Fruit fly (Drosophila melanogaster) whole organism, embryonic: Measurements from ENCODE around the gene Smox.
A peak's percentile ranks its signal among the peaks of the same experiment; 100 is the strongest.

Experiments used
- Aef1 ChIP-seq: fragments of 200-800 bp; sonication (Bioruptor generic); IDR thresholded peaks from 3 replicates; pipeline ENCODE4 v1.3.6; 2022; ENCODE audit warnings: missing biosample characterization, missing genetic modification characterization
- CG10209 ChIP-seq: fragments of 200-800 bp; sonication (Bioruptor generic); optimal IDR thresholded peaks from 3 replicates; lab custom pipeline; 2017; ENCODE audit warnings: missing biosample characterization, mild to moderate bottlenecking, missing genetic modification characterization, missing genetic modification reagents
- CG10959 ChIP-seq: fragments of 200-800 bp; sonication (Bioruptor generic); IDR thresholded peaks from 2 replicates; pipeline ENCODE4 v1.3.6; 2022; ENCODE audit warnings: missing biosample characterization, missing genetic modification characterization
- CG11723 ChIP-seq: fragments of 200-800 bp; sonication (Bioruptor generic); optimal IDR thresholded peaks from 2 replicates; lab custom pipeline; 2017; ENCODE audit warnings: missing biosample characterization, mild to moderate bottlenecking, missing genetic modification characterization
- CG12659 ChIP-seq: fragments of 200-800 bp; sonication (Bioruptor generic); optimal IDR thresholded peaks from 3 replicates; lab custom pipeline; 2017; ENCODE audit warnings: mild to moderate bottlenecking, missing biosample characterization, missing genetic modification reagents, missing genetic modification characterization
- CG14441 ChIP-seq: fragments of 200-800 bp; sonication (Bioruptor generic); IDR thresholded peaks from 2 replicates; pipeline ENCODE4 v1.3.6; 2022; ENCODE audit warnings: missing biosample characterization, missing genetic modification characterization
- CG17385 ChIP-seq: fragments of 200-800 bp; sonication (Bioruptor generic); optimal IDR thresholded peaks from 3 replicates; lab custom pipeline; 2018; ENCODE audit warnings: missing biosample characterization, mild to moderate bottlenecking, missing genetic modification characterization
- CG17802 ChIP-seq: fragments of 200-800 bp; sonication (Bioruptor generic); optimal IDR thresholded peaks from 2 replicates; lab custom pipeline; 2018; ENCODE audit warnings: missing biosample characterization, mild to moderate bottlenecking, missing genetic modification characterization, moderate library complexity
- CG2199 ChIP-seq: fragments of 200-800 bp; sonication (Bioruptor generic); IDR thresholded peaks from 3 replicates; pipeline ENCODE4 v1.3.6; 2022; ENCODE audit warnings: missing biosample characterization, missing genetic modification characterization
- CG2875 ChIP-seq: fragments of 200-800 bp; sonication (Bioruptor generic); optimal IDR thresholded peaks from 2 replicates; lab custom pipeline; 2017; ENCODE audit warnings: missing biosample characterization, mild to moderate bottlenecking, missing genetic modification characterization, missing genetic modification reagents
- CG30431 ChIP-seq: fragments of 200-800 bp; sonication (Bioruptor generic); optimal IDR thresholded peaks from 2 replicates; lab custom pipeline; 2017; ENCODE audit warnings: missing biosample characterization, missing genetic modification characterization
- CG31441 ChIP-seq: fragments of 200-800 bp; sonication (Bioruptor generic); IDR thresholded peaks from 2 replicates; pipeline ENCODE4 v1.3.6; 2022; ENCODE audit warnings: missing biosample characterization, missing genetic modification characterization
- CG3726 ChIP-seq: fragments of 200-800 bp; sonication (Bioruptor generic); IDR thresholded peaks from 3 replicates; pipeline ENCODE4, ENCODE4 v1.3.6; 2022; ENCODE audit warnings: missing biosample characterization, missing genetic modification characterization
- CG4730 ChIP-seq: fragments of 200-800 bp; sonication (Bioruptor generic); IDR thresholded peaks from 2 replicates; pipeline ENCODE4 v1.3.6; 2022; ENCODE audit warnings: missing biosample characterization, missing genetic modification characterization
- CG6813 ChIP-seq: fragments of 200-800 bp; sonication (Bioruptor generic); optimal IDR thresholded peaks from 2 replicates; lab custom pipeline; 2017; ENCODE audit warnings: missing biosample characterization, missing genetic modification characterization, mild to moderate bottlenecking, moderate library complexity, missing genetic modification reagents
- CG8290 ChIP-seq, 3 experiments: fragments of 200-800 bp; sonication (Bioruptor generic); optimal IDR thresholded peaks; 2 replicates each; lab custom pipeline; 2016 to 2019; ENCODE audit warnings: missing biosample characterization in 3 of 3, missing genetic modification characterization in 3 of 3, mild to moderate bottlenecking in 2 of 3, moderate library complexity in 1 of 3
- CG8388 ChIP-seq: fragments of 200-800 bp; sonication (Bioruptor generic); optimal IDR thresholded peaks from 2 replicates; lab custom pipeline; 2019; ENCODE audit warnings: missing biosample characterization, mild to moderate bottlenecking, missing genetic modification characterization, moderate library complexity
- CG8924 ChIP-seq: fragments of 200-800 bp; optimal IDR thresholded peaks from 3 replicates; lab custom pipeline; 2019; ENCODE audit warnings: missing biosample characterization, mild to moderate bottlenecking, missing genetic modification characterization, moderate library complexity
- Hsf ChIP-seq: fragments of 200-800 bp; sonication (Bioruptor generic); optimal IDR thresholded peaks from 3 replicates; lab custom pipeline; 2016; ENCODE audit warnings: missing biosample characterization, missing genetic modification characterization
- MBD-R2 ChIP-seq: fragments of 200-800 bp; sonication (Bioruptor generic); IDR thresholded peaks from 2 replicates; pipeline ENCODE4 v1.3.6; 2022; ENCODE audit warnings: missing biosample characterization, missing genetic modification characterization
- Mad ChIP-seq: fragments of 200-800 bp; sonication (Bioruptor generic); optimal IDR thresholded peaks from 2 replicates; lab custom pipeline; 2016; ENCODE audit warnings: missing biosample characterization, missing genetic modification characterization
- NFAT ChIP-seq: fragments of 200-800 bp; sonication (Bioruptor generic); IDR thresholded peaks from 2 replicates; pipeline ENCODE4 v1.3.6; 2022; ENCODE audit warnings: missing biosample characterization, missing genetic modification characterization
- Pdp1 ChIP-seq, 2 experiments: fragments of 200-800 bp; sonication (Bioruptor generic); optimal IDR thresholded peaks; 3 replicates each; lab custom pipeline; 2016; ENCODE audit warnings: missing biosample characterization in 2 of 2, missing genetic modification characterization in 2 of 2, mild to moderate bottlenecking in 1 of 2, moderate library complexity in 1 of 2
- Rx ChIP-seq: fragments of 200-800 bp; sonication (Bioruptor generic); IDR thresholded peaks from 2 replicates; pipeline ENCODE4 v1.3.6; 2022; ENCODE audit warnings: missing biosample characterization, missing genetic modification characterization
- Sox100B ChIP-seq: fragments of 200-800 bp; sonication (Bioruptor generic); optimal IDR thresholded peaks from 3 replicates; lab custom pipeline; 2018; ENCODE audit warnings: missing biosample characterization, mild to moderate bottlenecking, missing genetic modification characterization
- ac ChIP-seq: fragments of 200-800 bp; sonication (Bioruptor generic); optimal IDR thresholded peaks from 3 replicates; lab custom pipeline; 2017; ENCODE audit warnings: missing biosample characterization, mild to moderate bottlenecking, missing genetic modification characterization
- al ChIP-seq: fragments of 200-800 bp; sonication (Bioruptor generic); IDR thresholded peaks from 2 replicates; pipeline ENCODE4 v1.3.6; 2022; ENCODE audit warnings: missing biosample characterization, missing genetic modification characterization
- chif ChIP-seq, 2 experiments: fragments of 200-800 bp; sonication (Bioruptor generic); optimal IDR thresholded peaks; 3 replicates each; lab custom pipeline; 2016; ENCODE audit warnings: missing biosample characterization in 2 of 2, missing genetic modification characterization in 2 of 2
- gcm2 ChIP-seq: fragments of 200-800 bp; sonication (Bioruptor generic); optimal IDR thresholded peaks from 2 replicates; lab custom pipeline; 2016; ENCODE audit warnings: missing biosample characterization, missing genetic modification characterization
- grn ChIP-seq: fragments of 200-800 bp; sonication (Bioruptor generic); optimal IDR thresholded peaks from 3 replicates; lab custom pipeline; 2017; ENCODE audit warnings: missing biosample characterization, missing genetic modification characterization
- jing ChIP-seq: fragments of 200-800 bp; sonication (Bioruptor generic); optimal IDR thresholded peaks from 2 replicates; lab custom pipeline; 2018; ENCODE audit warnings: missing biosample characterization, mild to moderate bottlenecking, missing genetic modification characterization
- knrl ChIP-seq: fragments of 200-800 bp; sonication (Bioruptor generic); IDR thresholded peaks from 3 replicates; pipeline ENCODE4 v1.3.6; 2022; ENCODE audit warnings: missing biosample characterization, missing genetic modification characterization; ENCODE audit not compliant: partially characterized antibody
- lmd ChIP-seq: fragments of 200-800 bp; sonication (Bioruptor generic); IDR thresholded peaks from 2 replicates; pipeline ENCODE4 v1.3.6; 2022; ENCODE audit warnings: missing biosample characterization, missing genetic modification characterization
- luna ChIP-seq: fragments of 200-800 bp; sonication (Bioruptor generic); optimal IDR thresholded peaks from 2 replicates; lab custom pipeline; 2016; ENCODE audit warnings: missing biosample characterization, missing genetic modification characterization
- pb ChIP-seq: fragments of 200-800 bp; sonication (Bioruptor generic); optimal IDR thresholded peaks from 3 replicates; lab custom pipeline; 2016; ENCODE audit warnings: missing biosample characterization, missing genetic modification characterization
- pum ChIP-seq: fragments of 200-800 bp; sonication (Bioruptor generic); optimal IDR thresholded peaks from 2 replicates; lab custom pipeline; 2016; ENCODE audit warnings: missing biosample characterization, missing genetic modification characterization
- pzg ChIP-seq: fragments of 200-800 bp; sonication (Bioruptor generic); optimal IDR thresholded peaks from 3 replicates; lab custom pipeline; 2018; ENCODE audit warnings: missing biosample characterization, mild to moderate bottlenecking, missing genetic modification characterization, moderate library complexity
- sqz ChIP-seq: fragments of 200-800 bp; sonication (Bioruptor generic); optimal IDR thresholded peaks from 3 replicates; lab custom pipeline; 2018; ENCODE audit warnings: missing biosample characterization, mild to moderate bottlenecking, missing genetic modification characterization
- tio ChIP-seq: fragments of 200-800 bp; sonication (Bioruptor generic); optimal IDR thresholded peaks from 2 replicates; lab custom pipeline; 2017; ENCODE audit warnings: missing biosample characterization, missing genetic modification characterization, inconsistent platforms
- tna ChIP-seq: fragments of 200-800 bp; sonication (Bioruptor generic); IDR thresholded peaks from 2 replicates; pipeline ENCODE4 v1.3.6; 2022; ENCODE audit warnings: missing biosample characterization, missing genetic modification characterization; ENCODE audit not compliant: partially characterized antibody
- vvl ChIP-seq: fragments of 200-800 bp; sonication (Bioruptor generic); IDR thresholded peaks from 2 replicates; pipeline ENCODE4 v1.3.6; 2022; ENCODE audit warnings: missing biosample characterization, missing genetic modification characterization
- wek ChIP-seq: fragments of 200-800 bp; sonication (Bioruptor generic); optimal IDR thresholded peaks from 3 replicates; lab custom pipeline; 2018; ENCODE audit warnings: missing biosample characterization, mild to moderate bottlenecking, missing genetic modification characterization, moderate library complexity

Smox gene

DNA sequence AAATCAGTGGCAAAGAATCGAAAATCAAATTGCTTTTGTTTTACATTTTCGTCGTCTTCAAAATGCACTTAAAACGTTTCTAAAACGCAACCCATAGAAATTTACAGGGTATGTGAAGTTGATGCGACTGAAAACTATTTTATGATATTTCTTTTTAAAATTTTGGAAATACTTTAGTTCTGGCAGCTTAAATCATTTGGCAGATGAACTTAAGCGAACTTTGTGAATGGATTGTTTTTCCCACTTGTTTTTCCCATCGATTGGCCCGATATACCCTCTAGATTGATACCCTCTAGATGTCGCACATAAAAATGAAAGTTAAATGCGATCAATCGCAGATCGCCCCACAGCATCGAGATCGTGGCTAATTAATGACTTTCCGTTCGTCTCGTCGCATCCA lies 15.9 kb downstream of the Smox start (continued):
- TF ChIP-seq gcm2 (GFP tag; lab: Kevin White, UChicago) (no peak), CG17802 (tag; lab: Kevin White, UChicago) (peak; percentile 28), Rx (peak; percentile 59; the same call in 1 of the 2 replicates), ac (GFP tag; lab: Kevin White, UChicago) (no peak), CG12659 (peak; percentile 11), knrl (GFP tag; lab: Robert Waterston, UW) (no peak), CG8290 (GFP tag; optimal IDR thresholded peaks at IDR 0.05; lab: Kevin White, UChicago) (peak; percentile 7), CG8290 (tag; optimal IDR thresholded peaks at IDR 0.05; lab: Kevin White, UChicago) (peak in 1 of 2 experiments; percentile 53), pb (GFP tag; lab: Kevin White, UChicago) (no peak), al (GFP tag; lab: Robert Waterston, UW) (no peak), Pdp1 (GFP tag; optimal IDR thresholded peaks at IDR 0.05; lab: Kevin White, UChicago) (peak; percentile 31 to 43), CG2875 (GFP tag; lab: Kevin White, UChicago) (peak; percentile 70), pzg (no peak), CG31441 (GFP tag; lab: Robert Waterston, UW) (peak; percentile 65), jing (GFP tag; lab: Kevin White, UChicago) (peak; percentile 52), lmd (peak; percentile 60), Sox100B (GFP tag; lab: Kevin White, UChicago) (peak; percentile 57), tio (GFP tag; lab: Kevin White, UChicago) (peak; percentile 53), CG30431 (GFP tag; lab: Kevin White, UChicago) (peak; percentile 50), vvl (GFP tag; lab: Robert Waterston, UW) (peak; percentile 72), CG14441 (GFP tag; lab: Robert Waterston, UW) (peak; percentile 46; the same call in 1 of the 2 replicates), luna (GFP tag; lab: Kevin White, UChicago) (no peak), CG17385 (GFP tag; lab: Kevin White, UChicago) (peak; percentile 45), CG4730 (GFP tag; lab: Robert Waterston, UW) (no peak), CG10209 (GFP tag; lab: Kevin White, UChicago) (peak; percentile 39), Aef1 (GFP tag; lab: Robert Waterston, UW) (0 out of 3 replicates have a peak, but pooled peaks have one; percentile 27), wek (GFP tag; lab: Kevin White, UChicago) (no peak), CG6813 (GFP tag; lab: Kevin White, UChicago) (peak; percentile 43), CG10959 (GFP tag; lab: Robert Waterston, UW) (peak; percentile 45; the same call in 1 of the 2 replicates), Hsf (GFP tag; lab: Kevin White, UChicago) (peak; percentile 56), Mad (no peak), CG8388 (peak; percentile 74), NFAT (no peak), tna (GFP tag; lab: Robert Waterston, UW) (no peak), chif (GFP tag; optimal IDR thresholded peaks at IDR 0.05; lab: Kevin White, UChicago) (peak; percentile 23 to 71), CG3726 (GFP tag; lab: Robert Waterston, UW) (peak; percentile 54; the same call in 1 of the 3 replicates), pum (GFP tag; lab: Kevin White, UChicago) (peak; percentile 42), MBD-R2 (no peak), CG2199 (no peak), CG8924 (tag; lab: Kevin White, UChicago) (peak; percentile 67), sqz (GFP tag; lab: Kevin White, UChicago) (no peak), CG11723 (GFP tag; lab: Kevin White, UChicago) (peak; percentile 9), grn (GFP tag; lab: Kevin White, UChicago) (peak; percentile 6)
- TF ChIP-seq, all 482 proteins: peak for 205
